Worm (Caenorhabditis elegans): Measurements from ENCODE around the gene moc-3.

The moc-3 gene

DNA sequence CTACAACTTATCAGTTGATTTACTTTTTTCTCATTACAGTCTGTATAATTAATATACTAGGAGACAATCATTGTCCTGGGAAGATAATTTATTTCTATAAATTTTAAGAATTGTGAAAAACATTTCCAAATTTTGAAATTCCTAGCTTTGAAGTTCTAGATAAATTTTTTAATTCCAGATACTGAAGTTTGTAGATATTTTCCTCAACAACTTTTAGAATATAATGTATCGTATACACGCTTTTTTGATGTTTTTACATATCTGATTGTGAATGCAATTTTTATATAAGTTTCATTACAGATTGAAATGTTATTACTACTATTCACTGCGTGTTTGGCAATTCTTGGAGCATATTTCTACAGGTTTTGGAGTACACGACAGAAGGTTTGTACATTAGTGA, 21.8 kb downstream of the moc-3 start, which contains the start of gene faah-2:
Gene faah-2, plus strand, starts transcription at position 301 of the 400 bp plus-strand sequence.
- no peak for TF ChIP-seq sup-37 (GFP tag; optimal IDR thresholded peaks at IDR 0.05)
- TF ChIP-seq lin-15B (tag; optimal IDR thresholded peaks at IDR 0.05): no peak
- no peak for TF ChIP-seq C34B4.2 (tag; optimal IDR thresholded peaks at IDR 0.05)
- no peak for TF ChIP-seq ces-1 (GFP tag; optimal IDR thresholded peaks at IDR 0.05)
- TF ChIP-seq hlh-17 (GFP tag; optimal IDR thresholded peaks at IDR 0.05; ENCODE audit: borderline replicate concordance): no peak
- no peak for TF ChIP-seq snpc-4 (tag; optimal IDR thresholded peaks at IDR 0.05)
- TF ChIP-seq unc-86 (tag; optimal IDR thresholded peaks at IDR 0.05): no peak
- TF ChIP-seq egl-27 (tag; optimal IDR thresholded peaks at IDR 0.05): no peak
- TF ChIP-seq nhr-77 (tag; optimal IDR thresholded peaks at IDR 0.05): no peak
- TF ChIP-seq irx-1 (tag; optimal IDR thresholded peaks at IDR 0.05): no peak
- no peak for TF ChIP-seq jun-1 (tag; optimal IDR thresholded peaks at IDR 0.05)
- no peak for TF ChIP-seq lin-39 (tag; optimal IDR thresholded peaks at IDR 0.05)
- no peak for TF ChIP-seq ama-1 (optimal IDR thresholded peaks at IDR 0.05)

- TF ChIP-seq elt-2 (tag; optimal IDR thresholded peaks at IDR 0.05) (peak; percentile 37), nhr-76 (tag; optimal IDR thresholded peaks at IDR 0.05) (no peak), zip-4 (GFP tag; optimal IDR thresholded peaks at IDR 0.05) (no peak)
Measured at ce11 chrIV:8152688-8153087, 22.3 kb downstream of the moc-3 start.

- TF ChIP-seq efl-1 (optimal IDR thresholded peaks at IDR 0.05): no peak
- peak in 1 of 2 experiments; percentile 14 for TF ChIP-seq efl-1 (GFP tag; optimal IDR thresholded peaks at IDR 0.05 in 1 of 2)
- TF ChIP-seq ceh-63 (GFP tag; optimal IDR thresholded peaks at IDR 0.05): no peak
Measured at ce11 chrIV:8153163-8153562, 22.8 kb downstream of the moc-3 start.

- TF ChIP-seq nhr-237 (tag; optimal IDR thresholded peaks at IDR 0.05): no peak
- no peak for TF ChIP-seq ets-5 (GFP tag; IDR thresholded peaks at IDR 0.05)
- TF ChIP-seq nhr-28 (tag; optimal IDR thresholded peaks at IDR 0.05): no peak
- no peak for TF ChIP-seq snu-23 (GFP tag; optimal IDR thresholded peaks at IDR 0.05)
- TF ChIP-seq aha-1 (tag; optimal IDR thresholded peaks at IDR 0.05): no peak
- TF ChIP-seq nhr-71 (tag; optimal IDR thresholded peaks at IDR 0.05): no peak
- TF ChIP-seq fkh-10 (GFP tag; optimal IDR thresholded peaks at IDR 0.05): no peak
- TF ChIP-seq lin-15B (tag; optimal IDR thresholded peaks at IDR 0.05): no peak
- no peak for TF ChIP-seq nhr-19 (GFP tag; conservative IDR thresholded peaks at IDR 0.05)
- no peak for TF ChIP-seq unc-62 (GFP tag; optimal IDR thresholded peaks at IDR 0.05)
- no peak for TF ChIP-seq elt-3 (tag; optimal IDR thresholded peaks at IDR 0.05)
- TF ChIP-seq fos-1 (tag; optimal IDR thresholded peaks at IDR 0.05): no peak
- TF ChIP-seq ceh-90 (tag; optimal IDR thresholded peaks at IDR 0.05): no peak
Measured at ce11 chrIV:8154966-8155365, 24.6 kb downstream of the moc-3 start.

DNA sequence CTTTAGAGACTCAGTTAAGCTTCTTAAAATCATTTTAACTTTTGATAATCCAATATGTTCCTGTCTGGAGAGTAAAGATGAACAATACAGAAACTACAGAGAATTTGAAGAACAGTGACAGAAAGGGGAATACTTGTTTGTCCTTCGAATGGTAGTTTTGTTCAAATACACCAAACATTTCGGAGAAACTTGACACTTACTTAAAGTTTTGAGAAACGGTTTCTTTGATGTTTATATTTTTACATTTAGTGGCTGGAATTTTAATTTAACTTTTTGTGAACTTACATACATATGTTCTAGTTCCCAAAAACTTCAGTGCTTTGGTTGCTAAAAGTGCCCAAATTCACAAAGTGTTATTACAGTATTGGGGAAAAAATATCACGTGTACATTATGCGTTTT, 26.8 kb downstream of the moc-3 start, which contains the start of gene B0218.5:
Gene B0218.5, minus strand, starts transcription at position 101 of the 400 bp plus-strand sequence.
- TF ChIP-seq C34B4.2 (tag; optimal IDR thresholded peaks at IDR 0.05) (no peak), dpl-1 (GFP tag; optimal IDR thresholded peaks at IDR 0.05) (no peak), irx-1 (tag; optimal IDR thresholded peaks at IDR 0.05) (no peak), hpl-2 (GFP tag; optimal IDR thresholded peaks at IDR 0.05) (no peak), nhr-71 (tag; optimal IDR thresholded peaks at IDR 0.05) (no peak), grh-1 (GFP tag; IDR thresholded peaks at IDR 0.05) (no peak), nhr-28 (tag; optimal IDR thresholded peaks at IDR 0.05) (no peak), elt-3 (tag; optimal IDR thresholded peaks at IDR 0.05) (no peak), C16A3.4 (tag; optimal IDR thresholded peaks at IDR 0.05) (no peak), elt-2 (tag; optimal IDR thresholded peaks at IDR 0.05) (no peak), F16B12.6 (tag; optimal IDR thresholded peaks at IDR 0.05) (no peak), vab-15 (tag; optimal IDR thresholded peaks at IDR 0.05) (no peak)

Measured in whole organism, L1 larva.